Worm (Caenorhabditis elegans): ENCODE data around the gene zyx-1.
A peak's percentile ranks its signal among the peaks of the same experiment; 100 is the strongest.

Gene zyx-1

DNA sequence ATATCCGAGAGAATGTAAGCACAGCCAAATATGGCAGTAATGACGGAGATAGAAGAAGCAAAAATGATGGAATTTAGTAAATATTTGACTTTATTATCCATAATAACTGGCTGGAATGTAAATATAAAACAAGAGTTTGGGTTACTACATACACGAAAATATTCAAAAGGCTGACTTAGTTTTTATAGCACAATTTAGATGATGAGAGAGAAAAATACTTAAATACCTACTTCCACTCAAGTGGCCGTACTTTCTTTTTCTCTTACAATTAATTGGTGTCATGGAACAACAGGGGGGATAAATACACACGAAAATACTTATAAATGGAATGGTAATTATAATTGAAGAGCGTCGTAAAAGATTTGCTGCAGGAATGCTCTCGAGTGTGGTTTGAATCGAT is 41.5 kb downstream of the zyx-1 start, which contains the start of gene col-86:
Gene col-86 (minus strand): TSS at position 101 of the 400 bp plus-strand sequence.
- TF ChIP-seq peb-1 (tag; optimal IDR thresholded peaks at IDR 0.05) (no peak), nhr-77 (tag; optimal IDR thresholded peaks at IDR 0.05) (no peak), ceh-16 (tag; optimal IDR thresholded peaks at IDR 0.05) (no peak), ama-1 (optimal IDR thresholded peaks at IDR 0.05) (no peak), lin-39 (tag; optimal IDR thresholded peaks at IDR 0.05) (no peak), ZK546.5 (tag; optimal IDR thresholded peaks at IDR 0.05) (no peak), elt-1 (tag; optimal IDR thresholded peaks at IDR 0.05) (no peak), ztf-11 (tag; optimal IDR thresholded peaks at IDR 0.05) (no peak), gmeb-1 (tag; optimal IDR thresholded peaks at IDR 0.05) (no peak), nhr-129 (tag; optimal IDR thresholded peaks at IDR 0.05) (no peak), dmd-4 (tag; optimal IDR thresholded peaks at IDR 0.05) (no peak), alr-1 (tag; optimal IDR thresholded peaks at IDR 0.05) (no peak), ztf-4 (tag; optimal IDR thresholded peaks at IDR 0.05) (no peak), blmp-1 (tag; optimal IDR thresholded peaks at IDR 0.05; ENCODE audit: insufficient read depth) (no peak), nhr-6 (tag; optimal IDR thresholded peaks at IDR 0.05) (no peak), unc-62 (GFP tag; optimal IDR thresholded peaks at IDR 0.05) (no peak), R02D3.7 (tag; optimal IDR thresholded peaks at IDR 0.05) (no peak), lsy-2 (tag; optimal IDR thresholded peaks at IDR 0.05) (no peak), nhr-25 (tag; optimal IDR thresholded peaks at IDR 0.05) (no peak)

- TF ChIP-seq mab-5 (tag; optimal IDR thresholded peaks at IDR 0.05) (no peak), elt-1 (tag; optimal IDR thresholded peaks at IDR 0.05) (no peak), nhr-12 (tag; optimal IDR thresholded peaks at IDR 0.05) (no peak), Y55F3AM.14 (GFP tag; optimal IDR thresholded peaks at IDR 0.05) (no peak), elt-3 (tag; optimal IDR thresholded peaks at IDR 0.05) (no peak)
Measured at ce11 chrII:13107719-13108118, 51.0 kb downstream of the zyx-1 start, which contains the start of gene pqn-32. Gene pqn-32 (plus strand): TSS chrII:13108019.

DNA sequence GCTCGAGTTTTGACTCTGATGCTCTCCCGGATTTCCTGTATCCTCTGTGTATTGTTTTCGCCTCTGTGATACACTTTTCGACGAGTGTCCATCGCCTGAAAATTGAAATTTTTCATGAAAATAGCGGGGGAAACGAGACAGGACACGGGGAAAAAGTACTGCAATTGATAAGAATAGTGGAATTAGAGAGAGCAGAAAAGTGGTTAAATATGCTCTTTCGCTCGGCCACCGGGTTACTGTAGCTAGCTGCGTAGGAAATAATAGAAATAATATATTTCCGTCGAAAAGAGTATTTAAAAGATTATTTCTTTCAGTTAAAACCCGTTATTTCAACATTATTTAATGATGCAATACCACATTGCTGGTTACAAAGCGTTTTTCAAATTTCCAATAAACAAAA is 60.0 kb downstream of the zyx-1 start, which contains the start of gene rict-1:
Gene rict-1 (minus strand): TSS at position 101 of the 400 bp plus-strand sequence.
- no peak for TF ChIP-seq R02D3.7 (tag; optimal IDR thresholded peaks at IDR 0.05)
- TF ChIP-seq ztf-11 (tag; optimal IDR thresholded peaks at IDR 0.05): no peak

DNA sequence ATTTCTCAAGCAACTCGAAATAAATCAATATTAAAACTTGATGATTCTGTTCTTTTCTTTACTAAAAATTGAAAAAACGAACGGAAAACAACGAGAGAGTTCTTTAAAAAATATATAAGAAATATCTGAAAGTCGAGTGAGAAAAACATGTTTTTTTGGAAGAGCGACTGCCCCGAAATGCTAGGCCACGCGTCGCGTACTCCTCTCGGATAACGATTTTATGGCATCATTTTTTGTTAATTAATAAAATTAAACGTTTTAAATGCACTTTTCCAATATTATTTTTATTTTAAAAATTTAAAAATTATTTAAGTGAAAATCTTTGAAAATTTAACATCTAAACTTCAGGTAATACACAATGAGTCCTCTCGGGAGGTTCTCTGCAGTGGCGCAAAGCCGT is 60.4 kb downstream of the zyx-1 start, which contains the start of gene gfm-1:
Gene gfm-1 (plus strand): TSS at position 349 of the 400 bp plus-strand sequence.
- peak; percentile 22 for TF ChIP-seq fos-1 (tag; optimal IDR thresholded peaks at IDR 0.05)
- TF ChIP-seq lsy-2 (tag; optimal IDR thresholded peaks at IDR 0.05): peak; percentile 44 to 77
- TF ChIP-seq sma-3 (GFP tag; optimal IDR thresholded peaks at IDR 0.05): peak; percentile 80
- TF ChIP-seq R02D3.7 (tag; optimal IDR thresholded peaks at IDR 0.05): no peak
- TF ChIP-seq sem-4 (tag; optimal IDR thresholded peaks at IDR 0.05): peak; percentile 72
- peak; percentile 71 for TF ChIP-seq F13H6.1 (tag; optimal IDR thresholded peaks at IDR 0.05)
- no peak for TF ChIP-seq peb-1 (tag; optimal IDR thresholded peaks at IDR 0.05)
- no peak for TF ChIP-seq nhr-237 (tag; optimal IDR thresholded peaks at IDR 0.05)
- TF ChIP-seq elt-1 (tag; optimal IDR thresholded peaks at IDR 0.05): no peak
- TF ChIP-seq nhr-129 (tag; optimal IDR thresholded peaks at IDR 0.05): no peak
- TF ChIP-seq unc-39 (tag; optimal IDR thresholded peaks at IDR 0.05): no peak
- TF ChIP-seq crh-2 (tag; optimal IDR thresholded peaks at IDR 0.05): peak; percentile 50
- peak; percentile 69 for TF ChIP-seq C34F6.9 (tag; optimal IDR thresholded peaks at IDR 0.05)
- TF ChIP-seq unc-55 (GFP tag; optimal IDR thresholded peaks at IDR 0.05): peak; percentile 70
- no peak for TF ChIP-seq egl-27 (tag; optimal IDR thresholded peaks at IDR 0.05)
- peak; percentile 73 for TF ChIP-seq snpc-4 (tag; optimal IDR thresholded peaks at IDR 0.05)
- peak; percentile 82 for TF ChIP-seq sma-9 (GFP tag; optimal IDR thresholded peaks at IDR 0.05)
- no peak for TF ChIP-seq sma-9 (tag; optimal IDR thresholded peaks at IDR 0.05)
- peak in 1 of 2 experiments; percentile 12 for TF ChIP-seq mdl-1 (tag; optimal IDR thresholded peaks at IDR 0.05)
- TF ChIP-seq nhr-23 (tag; optimal IDR thresholded peaks at IDR 0.05): no peak
- peak; percentile 1 for TF ChIP-seq lin-11 (tag; optimal IDR thresholded peaks at IDR 0.05)
- TF ChIP-seq gmeb-1 (tag; optimal IDR thresholded peaks at IDR 0.05): peak; percentile 75
- peak; percentile 21 for TF ChIP-seq nhr-21 (tag; optimal IDR thresholded peaks at IDR 0.05)

Data from whole organism, L2 larva.